Fruit fly (Drosophila melanogaster): ENCODE results near the gene CG8541.

dm6 chr3L:7470202-7470601 lies 1.2 kb upstream of the CG8541 start, which contains the start of gene CG8543:
- TF ChIP-seq CG14711 (tag; optimal IDR thresholded peaks at IDR 0.05) = no peak
- no peak for TF ChIP-seq CG1620 (GFP tag; optimal IDR thresholded peaks at IDR 0.05)
